Worm (Caenorhabditis elegans) whole organism, young adult: ENCODE data around the gene vha-18.

Experiments
- F57C9.4 ChIP-seq: sonication (generic microtip); optimal IDR thresholded peaks from 2 replicates; lab custom pipeline; 2017; ENCODE audit warnings: mild to moderate bottlenecking, missing genetic modification characterization, missing compliant biosample characterization
- Y53F4B.3 ChIP-seq: fragments of 200-800 bp; sonication (Bioruptor generic); IDR thresholded peaks from 2 replicates; pipeline ENCODE4 v1.3.6; 2022; ENCODE audit warnings: missing genetic modification reagents, missing genetic modification characterization, missing compliant biosample characterization
- hsf-1 ChIP-seq: fragments of 200-800 bp; sonication (Bioruptor generic); IDR thresholded peaks from 2 replicates; pipeline ENCODE4 v1.3.6; 2022; ENCODE audit warnings: missing genetic modification reagents, missing genetic modification characterization, missing compliant biosample characterization
- madf-6 ChIP-seq: fragments of 200-800 bp; sonication (Bioruptor generic); IDR thresholded peaks from 2 replicates; pipeline ENCODE4 v1.3.6; 2022; ENCODE audit warnings: missing genetic modification reagents, missing genetic modification characterization, missing compliant biosample characterization
- nfya-1 ChIP-seq: sonication (generic microtip); optimal IDR thresholded peaks from 2 replicates; lab custom pipeline; 2017; ENCODE audit warnings: antibody characterized with exemption, missing compliant biosample characterization, missing genetic modification characterization, borderline replicate concordance; ENCODE audit not compliant: insufficient read depth
- unc-130 ChIP-seq: sonication (generic microtip); optimal IDR thresholded peaks from 2 replicates; lab custom pipeline; 2016; ENCODE audit warnings: missing genetic modification reagents, missing genetic modification characterization, missing compliant biosample characterization
- zfh-2 ChIP-seq: fragments of 200-800 bp; sonication (Bioruptor generic); conservative IDR thresholded peaks from 2 replicates; pipeline ENCODE4 v1.3.6; 2022; ENCODE audit warnings: missing genetic modification reagents, missing genetic modification characterization, missing compliant biosample characterization
- ztf-26 ChIP-seq: sonication (generic microtip); optimal IDR thresholded peaks from 2 replicates; lab custom pipeline; 2017; ENCODE audit warnings: missing genetic modification characterization, missing compliant biosample characterization

ce11 chrV:8406155-8406554 is 7.1 kb downstream of the vha-18 start:
- TF ChIP-seq madf-6 (GFP tag; lab: Robert Waterston, UW) = no peak
- TF ChIP-seq ztf-26 (tag; lab: Kevin White, UChicago) = no peak
- TF ChIP-seq F57C9.4 = no peak
- TF ChIP-seq unc-130 (GFP tag; lab: Kevin White, UChicago) = no peak
- TF ChIP-seq hsf-1 (GFP tag; lab: Robert Waterston, UW) = no peak
- no peak for TF ChIP-seq Y53F4B.3
- no peak for TF ChIP-seq nfya-1 (tag; lab: Kevin White, UChicago)
- TF ChIP-seq zfh-2 (GFP tag; lab: Robert Waterston, UW) = no peak
